Worm (Caenorhabditis elegans) whole organism, midembryonic: ENCODE measurements around the gene F48E8.4.

Source experiments
- T22C8.4 ChIP-seq: fragments of 200-800 bp; sonication (Bioruptor generic); IDR thresholded peaks from 2 replicates; pipeline ENCODE4 v1.3.6; 2022; ENCODE audit warnings: missing genetic modification characterization, missing compliant biosample characterization
- cog-1 ChIP-seq: sonication (generic microtip); optimal IDR thresholded peaks from 2 replicates; lab custom pipeline; 2016; ENCODE audit warnings: missing genetic modification characterization, missing compliant biosample characterization
- flt-1 ChIP-seq: fragments of 200-800 bp; sonication (Bioruptor generic); IDR thresholded peaks from 2 replicates; pipeline ENCODE4 v1.3.6; 2022; ENCODE audit warnings: missing genetic modification characterization, missing compliant biosample characterization
- klf-2 ChIP-seq: fragments of 200-800 bp; sonication (Bioruptor generic); conservative IDR thresholded peaks from 2 replicates; pipeline ENCODE4 v1.3.6; 2022; ENCODE audit warnings: missing genetic modification reagents, missing genetic modification characterization, missing compliant biosample characterization
- med-1 ChIP-seq: sonication (generic microtip); optimal IDR thresholded peaks from 2 replicates; lab custom pipeline; 2017; ENCODE audit warnings: missing genetic modification characterization, mild to moderate bottlenecking, missing compliant biosample characterization, antibody characterized with exemption, missing genetic modification reagents; ENCODE audit not compliant: insufficient read depth
- ref-1 ChIP-seq: fragments of 200-800 bp; sonication (Bioruptor generic); conservative IDR thresholded peaks from 2 replicates; pipeline ENCODE4 v1.3.6; 2022; ENCODE audit warnings: missing genetic modification reagents, missing genetic modification characterization, missing compliant biosample characterization
- tab-1 ChIP-seq: fragments of 200-800 bp; sonication (Bioruptor generic); IDR thresholded peaks from 2 replicates; pipeline ENCODE4 v1.3.6; 2022; ENCODE audit warnings: missing genetic modification characterization, missing compliant biosample characterization
- ztf-23 ChIP-seq: fragments of 200-800 bp; sonication (Bioruptor generic); IDR thresholded peaks from 2 replicates; pipeline ENCODE4 v1.3.6; 2022; ENCODE audit warnings: missing genetic modification reagents, missing genetic modification characterization, missing compliant biosample characterization
- ztf-29 ChIP-seq: fragments of 200-800 bp; sonication (Bioruptor generic); IDR thresholded peaks from 2 replicates; pipeline ENCODE4 v1.3.6; 2022; ENCODE audit warnings: missing genetic modification reagents, missing genetic modification characterization, missing compliant biosample characterization

- no peak for TF ChIP-seq klf-2
- TF ChIP-seq cog-1 = no peak
- no peak for TF ChIP-seq med-1 (GFP tag; lab: Kevin White, UChicago)
- TF ChIP-seq T22C8.4 = no peak
- TF ChIP-seq tab-1 (GFP tag; lab: Robert Waterston, UW) = no peak
- no peak for TF ChIP-seq ztf-29
- TF ChIP-seq ref-1 = no peak
- no peak for TF ChIP-seq flt-1
- TF ChIP-seq ztf-23 (GFP tag; lab: Robert Waterston, UW) = no peak
Measured at ce11 chrIII:5404998-5405397, 48.4 kb upstream of the F48E8.4 start.
